Worm (Caenorhabditis elegans) whole organism, young adult: ENCODE measurements around the gene T05H10.4.

Source experiments
- K11D2.4 ChIP-seq: fragments of 200-800 bp; sonication (Bioruptor generic); IDR thresholded peaks from 2 replicates; pipeline ENCODE4 v1.3.6; 2022; ENCODE audit warnings: missing genetic modification reagents, missing genetic modification characterization, missing compliant biosample characterization
- Y95B8A.8 ChIP-seq: fragments of 200-800 bp; sonication (Bioruptor generic); IDR thresholded peaks from 2 replicates; pipeline ENCODE4 v1.3.6; 2022; ENCODE audit warnings: missing genetic modification reagents, missing genetic modification characterization, missing compliant biosample characterization
- fkh-3 ChIP-seq: sonication (generic microtip); optimal IDR thresholded peaks from 2 replicates; lab custom pipeline; 2016; ENCODE audit warnings: mild to moderate bottlenecking, missing genetic modification characterization, missing compliant biosample characterization
- him-1 ChIP-seq: sonication (generic microtip); optimal IDR thresholded peaks from 2 replicates; lab custom pipeline; 2016; ENCODE audit warnings: missing genotype, missing genetic modification reagents, missing genetic modification characterization, missing compliant biosample characterization
- mcd-1 ChIP-seq: fragments of 200-800 bp; sonication (Bioruptor generic); IDR thresholded peaks from 2 replicates; pipeline ENCODE4 v1.3.6; 2022; ENCODE audit warnings: missing genetic modification reagents, missing genetic modification characterization, missing compliant biosample characterization
- tlf-1 ChIP-seq: fragments of 200-800 bp; sonication (Bioruptor generic); optimal IDR thresholded peaks from 2 replicates; lab custom pipeline; 2018; ENCODE audit warnings: mild to moderate bottlenecking, missing genetic modification characterization, missing compliant biosample characterization
- unc-62 ChIP-seq: fragments of 150-350 bp; optimal IDR thresholded peaks from 2 replicates; lab custom pipeline; 2014; ENCODE audit warnings: missing biosample characterization, missing genetic modification reagents, missing genetic modification characterization
- ztf-25 ChIP-seq: fragments of 200-800 bp; sonication (Bioruptor generic); IDR thresholded peaks from 2 replicates; pipeline ENCODE4 v1.3.6; 2022; ENCODE audit warnings: missing genetic modification reagents, missing genetic modification characterization, missing compliant biosample characterization

ce11 chrII:8022461-8022860 lies 30.5 kb upstream of the T05H10.4 start, which contains the start of gene hda-2:
- TF ChIP-seq unc-62 (GFP tag; lab: Kevin White, UChicago) (no peak), K11D2.4 (GFP tag; lab: Robert Waterston, UW) (no peak), him-1 (no peak), ztf-25 (no peak), tlf-1 (GFP tag; lab: Kevin White, UChicago) (no peak), fkh-3 (tag; lab: Kevin White, UChicago) (no peak), Y95B8A.8 (GFP tag; lab: Robert Waterston, UW) (no peak), mcd-1 (GFP tag; lab: Robert Waterston, UW) (no peak)
